Worm (Caenorhabditis elegans): Measurements from ENCODE around the gene orai-1.

DNA sequence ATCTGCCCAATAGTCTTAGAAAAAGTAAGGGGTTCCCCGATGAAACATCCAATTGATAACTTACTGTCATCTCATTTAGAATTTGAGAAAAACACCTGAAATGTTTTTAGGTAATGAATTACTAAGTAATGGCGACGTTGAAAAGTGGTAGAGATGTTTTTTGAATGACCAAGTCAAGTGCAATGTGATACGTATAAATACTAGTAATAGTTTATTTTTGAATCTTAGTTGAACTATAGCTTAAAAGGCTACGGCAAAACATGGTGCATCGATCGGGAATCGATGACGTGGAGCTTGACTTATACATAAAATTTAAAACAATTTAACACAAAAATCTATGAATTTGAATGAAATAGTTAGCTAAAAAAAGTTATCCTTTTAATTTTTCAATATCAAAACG is 37.0 kb upstream of the orai-1 start, which contains the start of gene best-17:
- no peak for TF ChIP-seq snpc-4 (tag; optimal IDR thresholded peaks at IDR 0.05)
- no peak for TF ChIP-seq nhr-11 (tag; optimal IDR thresholded peaks at IDR 0.05)
- no peak for TF ChIP-seq elt-1 (tag; optimal IDR thresholded peaks at IDR 0.05)
- TF ChIP-seq daf-12 (tag; optimal IDR thresholded peaks at IDR 0.05), result no peak
- TF ChIP-seq unc-62 (GFP tag; optimal IDR thresholded peaks at IDR 0.05), result no peak
- TF ChIP-seq elt-2 (tag; optimal IDR thresholded peaks at IDR 0.05), result no peak
- no peak for TF ChIP-seq nhr-237 (tag; optimal IDR thresholded peaks at IDR 0.05)
- TF ChIP-seq nhr-23 (tag; optimal IDR thresholded peaks at IDR 0.05), result no peak
- no peak for TF ChIP-seq fkh-2 (tag; optimal IDR thresholded peaks at IDR 0.05)
- TF ChIP-seq nhr-12 (tag; optimal IDR thresholded peaks at IDR 0.05), result no peak
- TF ChIP-seq nhr-76 (tag; optimal IDR thresholded peaks at IDR 0.05), result no peak
- no peak for TF ChIP-seq ceh-16 (tag; optimal IDR thresholded peaks at IDR 0.05)

Data from whole organism, L3 larva.